Worm (Caenorhabditis elegans): ENCODE results near the gene C47G2.3.

ce11 chrII:11240214-11240613 is 49.7 kb downstream of the C47G2.3 start:
- no peak for TF ChIP-seq fos-1 (tag; optimal IDR thresholded peaks at IDR 0.05)
- no peak for TF ChIP-seq unc-39 (tag; optimal IDR thresholded peaks at IDR 0.05)
- no peak for TF ChIP-seq ama-1 (optimal IDR thresholded peaks at IDR 0.05)
- no peak for TF ChIP-seq elt-2 (tag; optimal IDR thresholded peaks at IDR 0.05)
- TF ChIP-seq nhr-76 (tag; optimal IDR thresholded peaks at IDR 0.05), result no peak
- no peak for TF ChIP-seq skn-1 (tag; optimal IDR thresholded peaks at IDR 0.05)
- TF ChIP-seq ZK546.5 (tag; optimal IDR thresholded peaks at IDR 0.05), result no peak

All from whole organism, L3 larva.